Worm (Caenorhabditis elegans): ENCODE measurements around the gene C28G1.2.

ce11 chrX:8797653-8798052, 38.2 kb upstream of the C28G1.2 start:
- TF ChIP-seq peb-1 (tag; optimal IDR thresholded peaks at IDR 0.05) = no peak
- no peak for TF ChIP-seq ztf-1 (GFP tag; conservative IDR thresholded peaks at IDR 0.05)
- no peak for TF ChIP-seq nhr-237 (tag; optimal IDR thresholded peaks at IDR 0.05)
- no peak for TF ChIP-seq zag-1 (tag; optimal IDR thresholded peaks at IDR 0.05)
- no peak for TF ChIP-seq blmp-1 (tag; optimal IDR thresholded peaks at IDR 0.05; ENCODE audit: insufficient read depth)
- TF ChIP-seq unc-39 (tag; optimal IDR thresholded peaks at IDR 0.05) = no peak
- no peak for TF ChIP-seq unc-55 (GFP tag; optimal IDR thresholded peaks at IDR 0.05)
- no peak for TF ChIP-seq unc-62 (GFP tag; optimal IDR thresholded peaks at IDR 0.05)
- TF ChIP-seq egl-27 (tag; optimal IDR thresholded peaks at IDR 0.05) = no peak
- TF ChIP-seq elt-3 (tag; optimal IDR thresholded peaks at IDR 0.05) = no peak
- no peak for TF ChIP-seq nhr-11 (tag; optimal IDR thresholded peaks at IDR 0.05)
